Fruit fly (Drosophila melanogaster) ovary, adult (tissue): ENCODE data around the gene ana1.

Experiments
- CG17801 ChIP-seq: fragments of 200-800 bp; optimal IDR thresholded peaks from 2 replicates; lab custom pipeline; 2019; ENCODE audit warnings: missing biosample characterization, mild to moderate bottlenecking, missing genetic modification characterization, moderate library complexity; ENCODE audit not compliant: partially characterized antibody

The ana1 gene

dm6 chr3R:24548832-24549231, 18.5 kb downstream of the ana1 start:
- TF ChIP-seq CG17801 (GFP tag; lab: Kevin White, UChicago), result no peak

- TF ChIP-seq CG17801 (GFP tag; lab: Kevin White, UChicago), result peak; percentile 46
These were observed 19.5 kb downstream of the ana1 start for dm6 chr3R:24549834-24550233.

dm6 chr3R:24550802-24551391, 20.5 kb downstream of the ana1 start:
- no peak for TF ChIP-seq CG17801 (GFP tag; lab: Kevin White, UChicago)

- TF ChIP-seq CG17801 (GFP tag; lab: Kevin White, UChicago), result no peak
These were observed 24.8 kb downstream of the ana1 start for dm6 chr3R:24555150-24555549.

- no peak for TF ChIP-seq CG17801 (GFP tag; lab: Kevin White, UChicago)
These were observed 25.6 kb downstream of the ana1 start for dm6 chr3R:24555932-24556331.

dm6 chr3R:24556554-24556953, 26.2 kb downstream of the ana1 start:
- TF ChIP-seq CG17801 (GFP tag; lab: Kevin White, UChicago), result no peak

dm6 chr3R:24557020-24557465, 26.7 kb downstream of the ana1 start:
- TF ChIP-seq CG17801 (GFP tag; lab: Kevin White, UChicago), result peak; percentile 26

- TF ChIP-seq CG17801 (GFP tag; lab: Kevin White, UChicago), result no peak
These were observed 32.1 kb downstream of the ana1 start for dm6 chr3R:24562323-24563025.

dm6 chr3R:24563039-24563825, 32.9 kb downstream of the ana1 start:
- TF ChIP-seq CG17801 (GFP tag; lab: Kevin White, UChicago), result no peak

dm6 chr3R:24564191-24564798, 33.9 kb downstream of the ana1 start:
- no peak for TF ChIP-seq CG17801 (GFP tag; lab: Kevin White, UChicago)

- TF ChIP-seq CG17801 (GFP tag; lab: Kevin White, UChicago), result no peak
These were observed 34.5 kb downstream of the ana1 start for dm6 chr3R:24564799-24565344.

- peak; percentile 71 for TF ChIP-seq CG17801 (GFP tag; lab: Kevin White, UChicago)
These were observed 35.4 kb downstream of the ana1 start for dm6 chr3R:24565748-24566239.

dm6 chr3R:24566756-24567426, 36.5 kb downstream of the ana1 start:
- TF ChIP-seq CG17801 (GFP tag; lab: Kevin White, UChicago), result peak; percentile 38

dm6 chr3R:24567427-24567771, 37.0 kb downstream of the ana1 start:
- TF ChIP-seq CG17801 (GFP tag; lab: Kevin White, UChicago), result peak; percentile 32
